Fruit fly (Drosophila melanogaster) whole organism, embryonic: ENCODE results near the gene Gss1.
A peak's percentile ranks its signal among the peaks of the same experiment; 100 is the strongest.

ENCODE experiments used
- Adf1 ChIP-seq: fragments of 200-800 bp; sonication (Bioruptor generic); IDR thresholded peaks from 2 replicates; pipeline ENCODE4 v1.3.6; 2022; ENCODE audit warnings: missing biosample characterization, missing genetic modification characterization
- BEAF-32 ChIP-seq: fragments of 200-800 bp; sonication (Bioruptor generic); optimal IDR thresholded peaks from 3 replicates; lab custom pipeline; 2017; ENCODE audit warnings: missing biosample characterization, missing genetic modification characterization, mild to moderate bottlenecking, moderate library complexity, missing genetic modification reagents
- CG10654 ChIP-seq: fragments of 200-800 bp; sonication (Bioruptor generic); optimal IDR thresholded peaks from 2 replicates; lab custom pipeline; 2016; ENCODE audit warnings: missing biosample characterization, missing genetic modification characterization
- CG13894 ChIP-seq: fragments of 200-800 bp; sonication (Bioruptor generic); optimal IDR thresholded peaks from 3 replicates; lab custom pipeline; 2018; ENCODE audit warnings: missing biosample characterization, mild to moderate bottlenecking, missing genetic modification characterization, moderate library complexity
- CG14050 ChIP-seq: fragments of 200-800 bp; sonication (Bioruptor generic); IDR thresholded peaks from 3 replicates; pipeline ENCODE4 v1.3.6; 2022; ENCODE audit warnings: missing biosample characterization, missing genetic modification characterization
- CG16779 ChIP-seq: fragments of 200-800 bp; sonication (Bioruptor generic); IDR thresholded peaks from 2 replicates; pipeline ENCODE4 v1.3.6; 2022; ENCODE audit warnings: missing biosample characterization, missing genetic modification characterization
- CG31224 ChIP-seq: fragments of 200-800 bp; sonication (Bioruptor generic); IDR thresholded peaks from 2 replicates; pipeline ENCODE4 v1.3.6; 2022; ENCODE audit warnings: missing biosample characterization, missing genetic modification characterization
- CG32767 ChIP-seq: fragments of 200-800 bp; sonication (Bioruptor generic); IDR thresholded peaks from 2 replicates; pipeline ENCODE4 v1.3.6; 2022; ENCODE audit warnings: missing biosample characterization, missing genetic modification characterization
- CG33557 ChIP-seq: fragments of 200-800 bp; sonication (Bioruptor generic); optimal IDR thresholded peaks from 2 replicates; lab custom pipeline; 2019; ENCODE audit warnings: missing biosample characterization, mild to moderate bottlenecking, missing genetic modification characterization, moderate library complexity
- CG4360 ChIP-seq: fragments of 200-800 bp; sonication (Bioruptor generic); IDR thresholded peaks from 2 replicates; pipeline ENCODE4 v1.3.6; 2022; ENCODE audit warnings: missing biosample characterization, missing genetic modification characterization
- CG4617 ChIP-seq: fragments of 200-800 bp; sonication (Bioruptor generic); optimal IDR thresholded peaks from 3 replicates; lab custom pipeline; 2016; ENCODE audit warnings: missing biosample characterization, missing genetic modification characterization, borderline replicate concordance
- CG6175 ChIP-seq: fragments of 200-800 bp; sonication (Bioruptor generic); IDR thresholded peaks from 3 replicates; pipeline ENCODE4 v1.3.6; 2022; ENCODE audit warnings: missing biosample characterization, missing genetic modification characterization
- CG6654 ChIP-seq: fragments of 200-800 bp; sonication (Bioruptor generic); optimal IDR thresholded peaks from 2 replicates; lab custom pipeline; 2017; ENCODE audit warnings: missing biosample characterization, mild to moderate bottlenecking, missing genetic modification characterization
- CG6689 ChIP-seq: fragments of 200-800 bp; sonication (Bioruptor generic); IDR thresholded peaks from 2 replicates; pipeline ENCODE4 v1.3.6; 2022; ENCODE audit warnings: missing biosample characterization, missing genetic modification characterization
- CG9932 ChIP-seq: fragments of 200-800 bp; sonication (Bioruptor generic); IDR thresholded peaks from 2 replicates; pipeline ENCODE4 v1.3.6; 2022; ENCODE audit warnings: missing biosample characterization, missing genetic modification characterization
- CHES-1-like ChIP-seq: fragments of 200-800 bp; sonication (Bioruptor generic); optimal IDR thresholded peaks from 2 replicates; lab custom pipeline; 2016; ENCODE audit warnings: missing biosample characterization, missing genetic modification characterization
- Dfd ChIP-seq, 2 experiments: fragments of >200 bp; optimal IDR thresholded peaks; 2 replicates each; lab custom pipeline; 2017; ENCODE audit warnings: missing biosample characterization in 2 of 2, missing genetic modification characterization in 2 of 2
- ERR ChIP-seq: fragments of 200-800 bp; sonication (Bioruptor generic); optimal IDR thresholded peaks from 2 replicates; lab custom pipeline; 2016; ENCODE audit warnings: missing biosample characterization, missing genetic modification characterization
- Ets97D ChIP-seq: fragments of 200-800 bp; sonication (Bioruptor generic); optimal IDR thresholded peaks from 3 replicates; lab custom pipeline; 2016; ENCODE audit warnings: missing biosample characterization, missing genetic modification characterization
- H15 ChIP-seq: fragments of 200-800 bp; sonication (Bioruptor generic); IDR thresholded peaks from 3 replicates; pipeline ENCODE4 v1.3.6; 2022; ENCODE audit warnings: missing biosample characterization, missing genetic modification characterization
- Hey ChIP-seq: fragments of 200-800 bp; sonication (Bioruptor generic); optimal IDR thresholded peaks from 3 replicates; lab custom pipeline; 2018; ENCODE audit warnings: missing biosample characterization, mild to moderate bottlenecking, missing genetic modification characterization
- Hr39 ChIP-seq: fragments of >200 bp; optimal IDR thresholded peaks from 2 replicates; lab custom pipeline; 2017
- Opbp ChIP-seq: fragments of 200-800 bp; sonication (Bioruptor generic); IDR thresholded peaks from 3 replicates; pipeline ENCODE4 v1.3.6; 2022; ENCODE audit warnings: missing biosample characterization, missing genetic modification characterization; ENCODE audit not compliant: partially characterized antibody
- Scr ChIP-seq: fragments of 200-800 bp; sonication (Bioruptor generic); IDR thresholded peaks from 2 replicates; pipeline ENCODE4 v1.3.6; 2022; ENCODE audit warnings: missing biosample characterization, missing genetic modification characterization; ENCODE audit not compliant: partially characterized antibody
- Six4 ChIP-seq: fragments of 200-800 bp; sonication (Bioruptor generic); optimal IDR thresholded peaks from 2 replicates; lab custom pipeline; 2016; ENCODE audit warnings: missing biosample characterization, missing genetic modification characterization
- Stat92E ChIP-seq, 3 experiments: fragments of >200 bp in 2 of 3; fragments of 200-800 bp in 1 of 3; sonication (Bioruptor generic) in 1 of 3; optimal IDR thresholded peaks; 2 replicates each; lab custom pipeline; 2017 to 2019; ENCODE audit warnings: missing biosample characterization in 3 of 3, missing genetic modification characterization in 3 of 3, mild to moderate bottlenecking in 1 of 3, moderate library complexity in 1 of 3
- Xrp1 ChIP-seq: fragments of 200-800 bp; sonication (Bioruptor generic); IDR thresholded peaks from 2 replicates; pipeline ENCODE4 v1.3.6; 2022; ENCODE audit warnings: missing biosample characterization, missing genetic modification characterization
- aop ChIP-seq: fragments of 200-800 bp; sonication (Bioruptor generic); IDR thresholded peaks from 2 replicates; pipeline ENCODE4 v1.3.6; 2022; ENCODE audit warnings: missing biosample characterization, missing genetic modification characterization
- az2 ChIP-seq: fragments of 200-800 bp; sonication (Bioruptor generic); optimal IDR thresholded peaks from 3 replicates; lab custom pipeline; 2016; ENCODE audit warnings: missing biosample characterization, missing genetic modification characterization
- bcd ChIP-seq: fragments of 200-800 bp; sonication (Bioruptor generic); optimal IDR thresholded peaks from 2 replicates; lab custom pipeline; 2017; ENCODE audit warnings: missing biosample characterization, mild to moderate bottlenecking, missing genetic modification characterization
- crc ChIP-seq: fragments of 200-800 bp; sonication (Bioruptor generic); optimal IDR thresholded peaks from 2 replicates; lab custom pipeline; 2016; ENCODE audit warnings: missing biosample characterization, missing genetic modification characterization
- dimm ChIP-seq: fragments of 200-800 bp; sonication (Bioruptor generic); IDR thresholded peaks from 2 replicates; pipeline ENCODE4 v1.3.6; 2022; ENCODE audit warnings: missing biosample characterization, missing genetic modification characterization
- exex ChIP-seq: fragments of 200-800 bp; sonication (Bioruptor generic); optimal IDR thresholded peaks from 4 replicates; lab custom pipeline; 2018; ENCODE audit warnings: missing biosample characterization, mild to moderate bottlenecking, missing genetic modification characterization, moderate library complexity
- fru ChIP-seq: fragments of >200 bp; optimal IDR thresholded peaks from 2 replicates; lab custom pipeline; 2017
- gsb ChIP-seq: fragments of 200-800 bp; sonication (Bioruptor generic); IDR thresholded peaks from 2 replicates; pipeline ENCODE4 v1.3.6; 2022; ENCODE audit warnings: missing biosample characterization, missing genetic modification characterization
- hbn ChIP-seq: fragments of 200-800 bp; sonication (Bioruptor generic); IDR thresholded peaks from 2 replicates; pipeline ENCODE4 v1.3.6; 2022; ENCODE audit warnings: missing biosample characterization, missing genetic modification characterization; ENCODE audit not compliant: partially characterized antibody
- jing ChIP-seq: fragments of 200-800 bp; sonication (Bioruptor generic); optimal IDR thresholded peaks from 2 replicates; lab custom pipeline; 2018; ENCODE audit warnings: missing biosample characterization, mild to moderate bottlenecking, missing genetic modification characterization
- ken ChIP-seq: fragments of 200-800 bp; sonication (Bioruptor generic); IDR thresholded peaks from 3 replicates; pipeline ENCODE4 v1.3.6; 2022; ENCODE audit warnings: missing biosample characterization, missing genetic modification characterization
- kni ChIP-seq: fragments of 200-800 bp; sonication (Bioruptor generic); optimal IDR thresholded peaks from 3 replicates; lab custom pipeline; 2017; ENCODE audit warnings: mild to moderate bottlenecking, missing biosample characterization, missing genetic modification reagents, missing genetic modification characterization
- mam ChIP-seq: fragments of 200-800 bp; sonication (Bioruptor generic); optimal IDR thresholded peaks from 3 replicates; lab custom pipeline; 2016; ENCODE audit warnings: missing biosample characterization, missing genetic modification characterization
- pan ChIP-seq, 4 experiments: fragments of >200 bp in 3 of 4; fragments of 200-800 bp in 1 of 4; sonication (Bioruptor generic) in 1 of 4; optimal IDR thresholded peaks in 3 of 4; IDR thresholded peaks in 1 of 4; 2 replicates each; pipeline versions ENCODE4 v1.3.6 to Lab custom; 2017 to 2022; ENCODE audit warnings: missing biosample characterization in 2 of 4, missing genetic modification characterization in 2 of 4, mixed read lengths in 1 of 4
- pfk ChIP-seq: fragments of 200-800 bp; sonication (Bioruptor generic); optimal IDR thresholded peaks from 2 replicates; lab custom pipeline; 2018; ENCODE audit warnings: missing biosample characterization, mild to moderate bottlenecking, missing genetic modification characterization, moderate library complexity
- salm ChIP-seq: fragments of 200-800 bp; sonication (Bioruptor generic); optimal IDR thresholded peaks from 2 replicates; lab custom pipeline; 2018; ENCODE audit warnings: missing biosample characterization, mild to moderate bottlenecking, missing genetic modification characterization
- sc ChIP-seq, 3 experiments: fragments of >200 bp in 2 of 3; fragments of 200-800 bp in 1 of 3; sonication (Bioruptor generic) in 1 of 3; optimal IDR thresholded peaks; 2 replicates in 2 of 3; 3 replicates in 1 of 3; lab custom pipeline; 2017; ENCODE audit warnings: mild to moderate bottlenecking in 1 of 3, missing biosample characterization in 1 of 3, missing genetic modification characterization in 1 of 3, missing genetic modification reagents in 1 of 3
- sens ChIP-seq: fragments of 200-800 bp; sonication (Bioruptor generic); peaks from one replicate; lab custom pipeline; 2016; ENCODE audit warnings: missing biosample characterization, missing genetic modification characterization
- sna ChIP-seq: fragments of 200-800 bp; sonication (Bioruptor generic); IDR thresholded peaks from 2 replicates; pipeline ENCODE4 v1.3.6; 2022; ENCODE audit warnings: missing biosample characterization, missing genetic modification characterization; ENCODE audit not compliant: partially characterized antibody
- tio ChIP-seq: fragments of 200-800 bp; sonication (Bioruptor generic); optimal IDR thresholded peaks from 2 replicates; lab custom pipeline; 2017; ENCODE audit warnings: missing biosample characterization, missing genetic modification characterization, inconsistent platforms
- wdn ChIP-seq: fragments of 200-800 bp; sonication (Bioruptor generic); IDR thresholded peaks from 2 replicates; pipeline ENCODE4 v1.3.6; 2022; ENCODE audit warnings: missing biosample characterization, missing genetic modification characterization
- zfh2 ChIP-seq: fragments of 200-800 bp; sonication (Bioruptor generic); optimal IDR thresholded peaks from 2 replicates; lab custom pipeline; 2016; ENCODE audit warnings: missing biosample characterization, missing genetic modification characterization

Gene Gss1

dm6 chrX:17910941-17911703 is 21.8 kb downstream of the Gss1 start, which contains the start of gene CG6847 (continued):
- TF ChIP-seq sna (GFP tag; lab: Robert Waterston, UW) (no peak), CG10654 (GFP tag; lab: Kevin White, UChicago) (peak; percentile 16), pan (optimal IDR thresholded peaks at IDR 0.05; lab: Kevin White, UChicago) (no peak), pan (GFP tag; optimal IDR thresholded peaks at IDR 0.05 in 1 of 2, IDR thresholded peaks at IDR 0.05 in 1 of 2) (peak in 1 of 2 experiments; percentile 66), hbn (GFP tag; lab: Robert Waterston, UW) (no peak), CG6175 (GFP tag; lab: Robert Waterston, UW) (0 out of 3 replicates have a peak, but pooled peaks have one; percentile 53), CG32767 (GFP tag; lab: Robert Waterston, UW) (peak; percentile 39; the same call in 1 of the 2 replicates), fru (lab: Kevin White, UChicago) (no peak), CG31224 (GFP tag; lab: Robert Waterston, UW) (no peak; the same call in 1 of the 2 replicates), CG6689 (peak; percentile 73), sens (peak; percentile 91), H15 (GFP tag; lab: Robert Waterston, UW) (no peak), dimm (no peak), Stat92E (GFP tag; optimal IDR thresholded peaks at IDR 0.05; lab: Kevin White, UChicago) (peak in 1 of 3 experiments; percentile 45), tio (GFP tag; lab: Kevin White, UChicago) (peak; percentile 77), CG13894 (tag; lab: Kevin White, UChicago) (peak; percentile 65), exex (tag; lab: Kevin White, UChicago) (no peak), Xrp1 (GFP tag; lab: Robert Waterston, UW) (peak; percentile 41), Adf1 (GFP tag; lab: Robert Waterston, UW) (no peak), CG4617 (GFP tag; lab: Kevin White, UChicago) (peak; percentile 8), jing (GFP tag; lab: Kevin White, UChicago) (no peak), Six4 (GFP tag; lab: Kevin White, UChicago) (peak; percentile 7), kni (GFP tag; lab: Kevin White, UChicago) (no peak), CHES-1-like (no peak), aop (GFP tag; lab: Robert Waterston, UW) (no peak), crc (GFP tag; lab: Kevin White, UChicago) (no peak), az2 (peak; percentile 78), CG33557 (peak; percentile 44), Dfd (GFP tag; optimal IDR thresholded peaks at IDR 0.05; lab: Kevin White, UChicago) (no peak), bcd (GFP tag; lab: Kevin White, UChicago) (peak; percentile 65), CG9932 (peak; percentile 59), ERR (no peak), Scr (GFP tag; lab: Robert Waterston, UW) (no peak), CG16779 (GFP tag; lab: Robert Waterston, UW) (no peak), Ets97D (GFP tag; lab: Kevin White, UChicago) (no peak), Opbp (no peak), BEAF-32 (GFP tag; lab: Kevin White, UChicago) (no peak), salm (peak; percentile 60), ken (GFP tag; lab: Robert Waterston, UW) (0 out of 3 replicates have a peak, but pooled peaks have one; percentile 19), sc (optimal IDR thresholded peaks at IDR 0.05; lab: Kevin White, UChicago) (no peak), sc (GFP tag; optimal IDR thresholded peaks at IDR 0.05; lab: Kevin White, UChicago) (peak; percentile 64), CG4360 (GFP tag; lab: Robert Waterston, UW) (no peak), CG6654 (no peak), wdn (GFP tag; lab: Robert Waterston, UW) (0 out of 2 replicates have a peak, but pooled peaks have one; percentile 21), mam (GFP tag; lab: Kevin White, UChicago) (no peak), zfh2 (GFP tag; lab: Kevin White, UChicago) (no peak), CG14050 (GFP tag; lab: Robert Waterston, UW) (0 out of 3 replicates have a peak, but pooled peaks have one; percentile 9), pfk (GFP tag; lab: Kevin White, UChicago) (no peak), Hr39 (lab: Kevin White, UChicago) (no peak), gsb (GFP tag; lab: Robert Waterston, UW) (no peak), Hey (no peak)
